Worm (Caenorhabditis elegans) whole organism, midembryonic: ENCODE measurements around the gene scl-9.

Experiments
- T22C8.4 ChIP-seq: fragments of 200-800 bp; sonication (Bioruptor generic); IDR thresholded peaks from 2 replicates; pipeline ENCODE4 v1.3.6; 2022; ENCODE audit warnings: missing genetic modification characterization, missing compliant biosample characterization
- cog-1 ChIP-seq: sonication (generic microtip); optimal IDR thresholded peaks from 2 replicates; lab custom pipeline; 2016; ENCODE audit warnings: missing genetic modification characterization, missing compliant biosample characterization
- flt-1 ChIP-seq: fragments of 200-800 bp; sonication (Bioruptor generic); IDR thresholded peaks from 2 replicates; pipeline ENCODE4 v1.3.6; 2022; ENCODE audit warnings: missing genetic modification characterization, missing compliant biosample characterization
- klf-2 ChIP-seq: fragments of 200-800 bp; sonication (Bioruptor generic); conservative IDR thresholded peaks from 2 replicates; pipeline ENCODE4 v1.3.6; 2022; ENCODE audit warnings: missing genetic modification reagents, missing genetic modification characterization, missing compliant biosample characterization
- med-1 ChIP-seq: sonication (generic microtip); optimal IDR thresholded peaks from 2 replicates; lab custom pipeline; 2017; ENCODE audit warnings: missing genetic modification characterization, mild to moderate bottlenecking, missing compliant biosample characterization, antibody characterized with exemption, missing genetic modification reagents; ENCODE audit not compliant: insufficient read depth
- ref-1 ChIP-seq: fragments of 200-800 bp; sonication (Bioruptor generic); conservative IDR thresholded peaks from 2 replicates; pipeline ENCODE4 v1.3.6; 2022; ENCODE audit warnings: missing genetic modification reagents, missing genetic modification characterization, missing compliant biosample characterization
- tab-1 ChIP-seq: fragments of 200-800 bp; sonication (Bioruptor generic); IDR thresholded peaks from 2 replicates; pipeline ENCODE4 v1.3.6; 2022; ENCODE audit warnings: missing genetic modification characterization, missing compliant biosample characterization
- ztf-23 ChIP-seq: fragments of 200-800 bp; sonication (Bioruptor generic); IDR thresholded peaks from 2 replicates; pipeline ENCODE4 v1.3.6; 2022; ENCODE audit warnings: missing genetic modification reagents, missing genetic modification characterization, missing compliant biosample characterization

DNA sequence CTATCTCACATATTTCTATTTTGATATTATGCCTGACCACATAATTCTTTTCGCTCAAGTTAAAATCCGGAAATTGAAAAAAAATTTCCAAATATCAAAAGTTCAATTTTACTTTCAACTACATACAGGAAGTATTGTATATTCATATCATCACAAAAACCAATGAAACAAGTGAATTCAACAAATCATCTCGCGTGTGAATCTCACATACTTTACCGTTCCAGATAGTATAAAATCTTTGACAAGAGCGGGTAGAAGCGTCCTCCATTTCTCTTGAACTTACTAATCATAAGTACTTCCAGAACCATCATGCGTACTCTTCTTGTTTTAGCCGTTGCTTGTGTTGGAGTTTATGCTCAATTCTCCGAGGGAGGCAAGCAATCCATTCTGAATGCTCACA is 24.5 kb downstream of the scl-9 start, which contains the start of gene scl-8:
- TF ChIP-seq tab-1 (GFP tag; lab: Robert Waterston, UW) (no peak), ref-1 (GFP tag; lab: Robert Waterston, UW) (no peak), cog-1 (tag; lab: Kevin White, UChicago) (no peak), med-1 (GFP tag; lab: Kevin White, UChicago) (no peak), T22C8.4 (GFP tag; lab: Robert Waterston, UW) (no peak), ztf-23 (GFP tag; lab: Robert Waterston, UW) (no peak), klf-2 (GFP tag; lab: Robert Waterston, UW) (no peak), flt-1 (GFP tag; lab: Robert Waterston, UW) (no peak)
